Fruit fly (Drosophila melanogaster) whole organism, embryonic: ENCODE data around the gene TTLL4A.

Source experiments
- Asciz ChIP-seq: fragments of 200-800 bp; sonication (Bioruptor generic); optimal IDR thresholded peaks from 2 replicates; lab custom pipeline; 2017; ENCODE audit warnings: missing biosample characterization, mild to moderate bottlenecking, missing genetic modification characterization, missing genetic modification reagents
- Atf6 ChIP-seq: fragments of 200-800 bp; sonication (Bioruptor generic); IDR thresholded peaks from 2 replicates; pipeline ENCODE4 v1.3.6; 2022; ENCODE audit warnings: missing biosample characterization, missing genetic modification characterization
- CG10267 ChIP-seq: fragments of 200-800 bp; sonication (Bioruptor generic); optimal IDR thresholded peaks from 2 replicates; lab custom pipeline; 2018; ENCODE audit warnings: missing biosample characterization, mild to moderate bottlenecking, missing genetic modification characterization, moderate library complexity
- CG10321 ChIP-seq: fragments of 200-800 bp; sonication (Bioruptor generic); IDR thresholded peaks from 2 replicates; pipeline ENCODE4 v1.3.6; 2022; ENCODE audit warnings: missing biosample characterization, missing genetic modification characterization
- CG10431 ChIP-seq: fragments of 200-800 bp; sonication (Bioruptor generic); optimal IDR thresholded peaks from 3 replicates; lab custom pipeline; 2018; ENCODE audit warnings: missing biosample characterization, mild to moderate bottlenecking, missing genetic modification characterization
- CG10979 ChIP-seq: fragments of 200-800 bp; sonication (Bioruptor generic); optimal IDR thresholded peaks from 2 replicates; lab custom pipeline; 2018; ENCODE audit warnings: missing biosample characterization, mild to moderate bottlenecking, missing genetic modification characterization, moderate library complexity
- CG11398 ChIP-seq: fragments of 200-800 bp; sonication (Bioruptor generic); optimal IDR thresholded peaks from 2 replicates; lab custom pipeline; 2016; ENCODE audit warnings: missing biosample characterization, missing genetic modification characterization
- CG12155 ChIP-seq: fragments of 200-800 bp; sonication (Bioruptor generic); optimal IDR thresholded peaks from 3 replicates; lab custom pipeline; 2016; ENCODE audit warnings: missing biosample characterization, missing genetic modification characterization
- CG13424 ChIP-seq: fragments of 200-800 bp; sonication (Bioruptor generic); optimal IDR thresholded peaks from 2 replicates; lab custom pipeline; 2019; ENCODE audit warnings: missing biosample characterization, mild to moderate bottlenecking, missing genetic modification characterization, moderate library complexity
- CG14667 ChIP-seq: fragments of 200-800 bp; sonication (Bioruptor generic); IDR thresholded peaks from 2 replicates; pipeline ENCODE4 v1.3.6; 2022; ENCODE audit warnings: missing biosample characterization, missing genetic modification characterization
- CG15269 ChIP-seq: fragments of 200-800 bp; sonication (Bioruptor generic); optimal IDR thresholded peaks from 2 replicates; lab custom pipeline; 2018; ENCODE audit warnings: missing biosample characterization, mild to moderate bottlenecking, missing genetic modification characterization, moderate library complexity
- CG15514 ChIP-seq: fragments of 200-800 bp; sonication (Bioruptor generic); optimal IDR thresholded peaks from 3 replicates; lab custom pipeline; 2017; ENCODE audit warnings: missing biosample characterization, missing genetic modification characterization, mild to moderate bottlenecking, moderate library complexity, missing genetic modification reagents
- CG18476 ChIP-seq: fragments of 200-800 bp; sonication (Bioruptor generic); optimal IDR thresholded peaks from 2 replicates; lab custom pipeline; 2016; ENCODE audit warnings: missing biosample characterization, mild to moderate bottlenecking, missing genetic modification characterization
- CG2116 ChIP-seq: fragments of 200-800 bp; sonication (Bioruptor generic); optimal IDR thresholded peaks from 3 replicates; lab custom pipeline; 2018; ENCODE audit warnings: missing biosample characterization, mild to moderate bottlenecking, missing genetic modification characterization
- CG30020 ChIP-seq: fragments of 200-800 bp; optimal IDR thresholded peaks from 2 replicates; lab custom pipeline; 2019; ENCODE audit warnings: missing biosample characterization, mild to moderate bottlenecking, missing genetic modification characterization, moderate library complexity
- CG30403 ChIP-seq: fragments of 200-800 bp; sonication (Bioruptor generic); optimal IDR thresholded peaks from 3 replicates; lab custom pipeline; 2016; ENCODE audit warnings: missing biosample characterization, missing genetic modification characterization
- CG31388 ChIP-seq: fragments of 200-800 bp; sonication (Bioruptor generic); optimal IDR thresholded peaks from 2 replicates; lab custom pipeline; 2016; ENCODE audit warnings: missing biosample characterization, missing genetic modification characterization
- CG3407 ChIP-seq: fragments of 200-800 bp; sonication (Bioruptor generic); optimal IDR thresholded peaks from 2 replicates; lab custom pipeline; 2018; ENCODE audit warnings: missing biosample characterization, mild to moderate bottlenecking, missing genetic modification characterization
- CG34422 ChIP-seq: fragments of 200-800 bp; sonication (Bioruptor generic); IDR thresholded peaks from 3 replicates; pipeline ENCODE4 v1.3.6; 2022; ENCODE audit warnings: missing biosample characterization, missing genetic modification characterization
- CG3847 ChIP-seq: fragments of 200-800 bp; sonication (Bioruptor generic); IDR thresholded peaks from 2 replicates; pipeline ENCODE4 v1.3.6; 2022; ENCODE audit warnings: missing biosample characterization, missing genetic modification characterization
- CG3995 ChIP-seq: fragments of 200-800 bp; sonication (Bioruptor generic); optimal IDR thresholded peaks from 3 replicates; lab custom pipeline; 2016; ENCODE audit warnings: missing biosample characterization, missing genetic modification characterization
- CG4328 ChIP-seq: fragments of 200-800 bp; sonication (Bioruptor generic); optimal IDR thresholded peaks from 3 replicates; lab custom pipeline; 2017; ENCODE audit warnings: missing biosample characterization, missing genetic modification reagents, missing genetic modification characterization
- CG43689 ChIP-seq: fragments of 200-800 bp; sonication (Bioruptor generic); IDR thresholded peaks from 2 replicates; pipeline ENCODE4 v1.3.6; 2022; ENCODE audit warnings: missing biosample characterization, missing genetic modification characterization
- CG6791 ChIP-seq: fragments of 200-800 bp; sonication (Bioruptor generic); IDR thresholded peaks from 3 replicates; pipeline ENCODE4 v1.3.6; 2022; ENCODE audit warnings: missing biosample characterization, missing genetic modification characterization; ENCODE audit not compliant: partially characterized antibody
- CG6813 ChIP-seq: fragments of 200-800 bp; sonication (Bioruptor generic); optimal IDR thresholded peaks from 2 replicates; lab custom pipeline; 2017; ENCODE audit warnings: missing biosample characterization, missing genetic modification characterization, mild to moderate bottlenecking, moderate library complexity, missing genetic modification reagents
- CG9437 ChIP-seq: fragments of 200-800 bp; sonication (Bioruptor generic); optimal IDR thresholded peaks from 2 replicates; lab custom pipeline; 2018; ENCODE audit warnings: missing biosample characterization, mild to moderate bottlenecking, missing genetic modification characterization
- CG9876 ChIP-seq: fragments of 200-800 bp; sonication (Bioruptor generic); optimal IDR thresholded peaks from 2 replicates; lab custom pipeline; 2016; ENCODE audit warnings: missing biosample characterization, missing genetic modification characterization
- CTCF ChIP-seq: fragments of 200-800 bp; sonication (Bioruptor generic); optimal IDR thresholded peaks from 2 replicates; lab custom pipeline; 2017; ENCODE audit warnings: missing biosample characterization, mild to moderate bottlenecking, missing genetic modification characterization, moderate library complexity
- Deaf1 ChIP-seq: fragments of 200-800 bp; optimal IDR thresholded peaks from 3 replicates; lab custom pipeline; 2019; ENCODE audit warnings: missing biosample characterization, mild to moderate bottlenecking, missing genetic modification characterization, moderate library complexity
- Dip3 ChIP-seq: fragments of 200-800 bp; sonication (Bioruptor generic); optimal IDR thresholded peaks from 3 replicates; lab custom pipeline; 2016; ENCODE audit warnings: missing biosample characterization, missing genetic modification characterization
- E2f2 ChIP-seq: fragments of 200-800 bp; sonication (Bioruptor generic); IDR thresholded peaks from 2 replicates; pipeline ENCODE4 v1.3.6; 2022; ENCODE audit warnings: missing biosample characterization, missing genetic modification characterization
- Gug ChIP-seq: fragments of 200-800 bp; sonication (Bioruptor generic); IDR thresholded peaks from 4 replicates; pipeline ENCODE4 v1.3.6; 2022; ENCODE audit warnings: missing biosample characterization, missing genetic modification characterization
- NfI ChIP-seq: fragments of 200-800 bp; sonication (Bioruptor generic); optimal IDR thresholded peaks from 3 replicates; lab custom pipeline; 2018; ENCODE audit warnings: missing biosample characterization, mild to moderate bottlenecking, missing genetic modification characterization, moderate library complexity
- Opbp ChIP-seq: fragments of 200-800 bp; sonication (Bioruptor generic); IDR thresholded peaks from 3 replicates; pipeline ENCODE4 v1.3.6; 2022; ENCODE audit warnings: missing biosample characterization, missing genetic modification characterization; ENCODE audit not compliant: partially characterized antibody
- Xbp1 ChIP-seq: fragments of 200-800 bp; sonication (Bioruptor generic); optimal IDR thresholded peaks from 3 replicates; lab custom pipeline; 2016; ENCODE audit warnings: missing biosample characterization, mild to moderate bottlenecking, missing genetic modification characterization
- ato ChIP-seq: fragments of 200-800 bp; sonication (Bioruptor generic); IDR thresholded peaks from 2 replicates; pipeline ENCODE4 v1.3.6; 2022; ENCODE audit warnings: missing biosample characterization, missing genetic modification characterization; ENCODE audit not compliant: partially characterized antibody
- cas ChIP-seq: fragments of 200-800 bp; sonication (Bioruptor generic); IDR thresholded peaks from 2 replicates; pipeline ENCODE4 v1.3.6; 2022; ENCODE audit warnings: missing biosample characterization, missing genetic modification characterization
- crc ChIP-seq: fragments of 200-800 bp; sonication (Bioruptor generic); optimal IDR thresholded peaks from 2 replicates; lab custom pipeline; 2016; ENCODE audit warnings: missing biosample characterization, missing genetic modification characterization
- croc ChIP-seq: fragments of 200-800 bp; sonication (Bioruptor generic); conservative IDR thresholded peaks from 3 replicates; pipeline ENCODE4 v1.3.6; 2022; ENCODE audit warnings: missing biosample characterization, missing genetic modification characterization
- dpn ChIP-seq, 2 experiments: fragments of 200-800 bp; sonication (Bioruptor generic); optimal IDR thresholded peaks; 3 replicates each; lab custom pipeline; 2016; ENCODE audit warnings: missing biosample characterization in 2 of 2, missing genetic modification characterization in 2 of 2
- emc ChIP-seq: fragments of 200-800 bp; sonication (Bioruptor generic); optimal IDR thresholded peaks from 2 replicates; lab custom pipeline; 2016; ENCODE audit warnings: missing biosample characterization, missing genetic modification characterization
- hkb ChIP-seq, 2 experiments: fragments of 200-800 bp in 1 of 2; fragments of >200 bp in 1 of 2; sonication (Bioruptor generic) in 1 of 2; IDR thresholded peaks in 1 of 2; optimal IDR thresholded peaks in 1 of 2; 2 replicates each; pipeline versions ENCODE4 v1.3.6 to Lab custom; 2017 to 2022; ENCODE audit warnings: missing biosample characterization in 1 of 2, missing genetic modification characterization in 1 of 2
- lov ChIP-seq, 2 experiments: fragments of 200-800 bp in 1 of 2; fragments of >200 bp in 1 of 2; sonication (Bioruptor generic) in 1 of 2; IDR thresholded peaks in 1 of 2; optimal IDR thresholded peaks in 1 of 2; 2 replicates in 1 of 2; 3 replicates in 1 of 2; pipeline versions ENCODE4 v1.3.6 to Lab custom; 2017 to 2022; ENCODE audit warnings: missing biosample characterization in 1 of 2, missing genetic modification characterization in 1 of 2
- nau ChIP-seq: fragments of 200-800 bp; sonication (Bioruptor generic); optimal IDR thresholded peaks from 3 replicates; lab custom pipeline; 2017; ENCODE audit warnings: missing biosample characterization, mild to moderate bottlenecking, missing genetic modification characterization, missing genetic modification reagents
- onecut ChIP-seq: fragments of 200-800 bp; sonication (Bioruptor generic); IDR thresholded peaks from 2 replicates; pipeline ENCODE4 v1.3.6; 2022; ENCODE audit warnings: missing biosample characterization, missing genetic modification characterization
- schlank ChIP-seq: fragments of 200-800 bp; sonication (Bioruptor generic); optimal IDR thresholded peaks from 2 replicates; lab custom pipeline; 2018; ENCODE audit warnings: missing biosample characterization, mild to moderate bottlenecking, missing genetic modification characterization
- stwl ChIP-seq: fragments of 200-800 bp; sonication (Bioruptor generic); optimal IDR thresholded peaks from 3 replicates; lab custom pipeline; 2018; ENCODE audit warnings: missing biosample characterization, mild to moderate bottlenecking, missing genetic modification characterization, moderate library complexity
- tin ChIP-seq: fragments of 200-800 bp; sonication (Bioruptor generic); optimal IDR thresholded peaks from 3 replicates; lab custom pipeline; 2016; ENCODE audit warnings: missing biosample characterization, missing genetic modification characterization
- tx ChIP-seq: fragments of 200-800 bp; sonication (Bioruptor generic); optimal IDR thresholded peaks from 2 replicates; lab custom pipeline; 2016; ENCODE audit warnings: missing biosample characterization, missing genetic modification characterization
- wdn ChIP-seq: fragments of 200-800 bp; sonication (Bioruptor generic); IDR thresholded peaks from 2 replicates; pipeline ENCODE4 v1.3.6; 2022; ENCODE audit warnings: missing biosample characterization, missing genetic modification characterization
- z ChIP-seq: fragments of 200-800 bp; sonication (Bioruptor generic); IDR thresholded peaks from 3 replicates; pipeline ENCODE4 v1.3.6; 2022; ENCODE audit warnings: missing biosample characterization, missing genetic modification characterization

The TTLL4A gene

dm6 chr2L:10989162-10989561, at the start of gene TTLL4A (continued):
- TF ChIP-seq CG9876 (GFP tag; lab: Kevin White, UChicago): no peak
- TF ChIP-seq Atf6 (GFP tag; lab: Robert Waterston, UW): no peak
- no peak for TF ChIP-seq CG6813
- TF ChIP-seq crc (GFP tag; lab: Kevin White, UChicago): no peak
- no peak for TF ChIP-seq croc (GFP tag; lab: Robert Waterston, UW)
- peak; percentile 67 for TF ChIP-seq E2f2 (GFP tag; lab: Robert Waterston, UW)
- TF ChIP-seq onecut (GFP tag; lab: Robert Waterston, UW): peak; percentile 72
- TF ChIP-seq CG18476 (GFP tag; lab: Kevin White, UChicago): no peak
- no peak for TF ChIP-seq CG10321 (GFP tag; lab: Robert Waterston, UW)
- TF ChIP-seq CG13424 (tag; lab: Kevin White, UChicago): no peak
- TF ChIP-seq stwl (tag; lab: Kevin White, UChicago): peak; percentile 62
- TF ChIP-seq tx (GFP tag; lab: Kevin White, UChicago): peak; percentile 32
- no peak for TF ChIP-seq hkb (optimal IDR thresholded peaks at IDR 0.05; lab: Kevin White, UChicago)
- no peak for TF ChIP-seq hkb (GFP tag; IDR thresholded peaks at IDR 0.05; lab: Robert Waterston, UW)
- peak; percentile 93 for TF ChIP-seq CG15514 (GFP tag; lab: Kevin White, UChicago)
- TF ChIP-seq CG31388 (GFP tag; lab: Kevin White, UChicago): no peak
- no peak for TF ChIP-seq Asciz
- peak; percentile 45 for TF ChIP-seq CTCF
- peak; percentile 32 for TF ChIP-seq CG30403 (GFP tag; lab: Kevin White, UChicago)
- TF ChIP-seq CG6791: peak; percentile 99
- no peak for TF ChIP-seq CG10979 (tag; lab: Kevin White, UChicago)
- TF ChIP-seq CG10267: peak; percentile 63
- TF ChIP-seq CG2116: peak; percentile 71
- peak; percentile 52; the same call in 2 of the 4 replicates for TF ChIP-seq Gug
- peak; percentile 96 for TF ChIP-seq ato (GFP tag; lab: Robert Waterston, UW)
- no peak for TF ChIP-seq NfI
- peak in 1 of 2 experiments; percentile 36 for TF ChIP-seq dpn (GFP tag; optimal IDR thresholded peaks at IDR 0.05; lab: Kevin White, UChicago)
- peak; percentile 99 for TF ChIP-seq Opbp (GFP tag; lab: Robert Waterston, UW)
- TF ChIP-seq emc (GFP tag; lab: Kevin White, UChicago): no peak
- TF ChIP-seq CG4328 (GFP tag; lab: Kevin White, UChicago): no peak
- TF ChIP-seq CG15269: no peak
- TF ChIP-seq CG34422 (GFP tag; lab: Robert Waterston, UW): no peak
- no peak for TF ChIP-seq wdn
- TF ChIP-seq CG14667 (GFP tag; lab: Robert Waterston, UW): no peak
- peak; percentile 9 for TF ChIP-seq tin
- no peak for TF ChIP-seq cas (GFP tag; lab: Robert Waterston, UW)
- no peak for TF ChIP-seq z (GFP tag; lab: Robert Waterston, UW)
- no peak for TF ChIP-seq CG3407 (GFP tag; lab: Kevin White, UChicago)
- peak; percentile 32 for TF ChIP-seq CG3995 (GFP tag; lab: Kevin White, UChicago)
- TF ChIP-seq CG30020 (tag; lab: Kevin White, UChicago): peak; percentile 73
- no peak for TF ChIP-seq nau (GFP tag; lab: Kevin White, UChicago)
- TF ChIP-seq CG9437: peak; percentile 85
- TF ChIP-seq CG11398: no peak
- peak; percentile 40 for TF ChIP-seq CG3847
- TF ChIP-seq schlank (tag; lab: Kevin White, UChicago): no peak
- TF ChIP-seq Dip3 (GFP tag; lab: Kevin White, UChicago): peak; percentile 81
- TF ChIP-seq CG10431: no peak
- no peak for TF ChIP-seq Xbp1
- TF ChIP-seq CG43689: no peak
- no peak for TF ChIP-seq lov (optimal IDR thresholded peaks at IDR 0.05; lab: Kevin White, UChicago)
- TF ChIP-seq lov (GFP tag; IDR thresholded peaks at IDR 0.05; lab: Robert Waterston, UW): no peak
- TF ChIP-seq CG12155 (GFP tag; lab: Kevin White, UChicago): no peak
- TF ChIP-seq Deaf1 (tag; lab: Kevin White, UChicago): no peak
